Worm (Caenorhabditis elegans) whole organism, midembryonic: ENCODE results near the gene ZK856.16.

ENCODE experiments used
- T22C8.4 ChIP-seq: fragments of 200-800 bp; sonication (Bioruptor generic); IDR thresholded peaks from 2 replicates; pipeline ENCODE4 v1.3.6; 2022; ENCODE audit warnings: missing genetic modification characterization, missing compliant biosample characterization
- cog-1 ChIP-seq: sonication (generic microtip); optimal IDR thresholded peaks from 2 replicates; lab custom pipeline; 2016; ENCODE audit warnings: missing genetic modification characterization, missing compliant biosample characterization
- flt-1 ChIP-seq: fragments of 200-800 bp; sonication (Bioruptor generic); IDR thresholded peaks from 2 replicates; pipeline ENCODE4 v1.3.6; 2022; ENCODE audit warnings: missing genetic modification characterization, missing compliant biosample characterization
- klf-2 ChIP-seq: fragments of 200-800 bp; sonication (Bioruptor generic); conservative IDR thresholded peaks from 2 replicates; pipeline ENCODE4 v1.3.6; 2022; ENCODE audit warnings: missing genetic modification reagents, missing genetic modification characterization, missing compliant biosample characterization
- med-1 ChIP-seq: sonication (generic microtip); optimal IDR thresholded peaks from 2 replicates; lab custom pipeline; 2017; ENCODE audit warnings: missing genetic modification characterization, mild to moderate bottlenecking, missing compliant biosample characterization, antibody characterized with exemption, missing genetic modification reagents; ENCODE audit not compliant: insufficient read depth
- ref-1 ChIP-seq: fragments of 200-800 bp; sonication (Bioruptor generic); conservative IDR thresholded peaks from 2 replicates; pipeline ENCODE4 v1.3.6; 2022; ENCODE audit warnings: missing genetic modification reagents, missing genetic modification characterization, missing compliant biosample characterization
- tab-1 ChIP-seq: fragments of 200-800 bp; sonication (Bioruptor generic); IDR thresholded peaks from 2 replicates; pipeline ENCODE4 v1.3.6; 2022; ENCODE audit warnings: missing genetic modification characterization, missing compliant biosample characterization
- ztf-23 ChIP-seq: fragments of 200-800 bp; sonication (Bioruptor generic); IDR thresholded peaks from 2 replicates; pipeline ENCODE4 v1.3.6; 2022; ENCODE audit warnings: missing genetic modification reagents, missing genetic modification characterization, missing compliant biosample characterization
- ztf-29 ChIP-seq: fragments of 200-800 bp; sonication (Bioruptor generic); IDR thresholded peaks from 2 replicates; pipeline ENCODE4 v1.3.6; 2022; ENCODE audit warnings: missing genetic modification reagents, missing genetic modification characterization, missing compliant biosample characterization

ZK856.16 gene

ce11 chrV:10205483-10205882 lies at the start of gene ZK856.16:
TSS of gene ZK856.16 (minus strand) at chrV:10205583.
- TF ChIP-seq med-1 (GFP tag; lab: Kevin White, UChicago) (no peak), ztf-23 (GFP tag; lab: Robert Waterston, UW) (no peak), flt-1 (no peak), tab-1 (GFP tag; lab: Robert Waterston, UW) (no peak), T22C8.4 (GFP tag; lab: Robert Waterston, UW) (no peak), klf-2 (no peak), cog-1 (tag; lab: Kevin White, UChicago) (no peak), ztf-29 (GFP tag; lab: Robert Waterston, UW) (no peak), ref-1 (GFP tag; lab: Robert Waterston, UW) (no peak)

- no peak for TF ChIP-seq cog-1 (tag; lab: Kevin White, UChicago)
- no peak for TF ChIP-seq ztf-29 (GFP tag; lab: Robert Waterston, UW)
- no peak for TF ChIP-seq med-1 (GFP tag; lab: Kevin White, UChicago)
- no peak for TF ChIP-seq tab-1 (GFP tag; lab: Robert Waterston, UW)
- TF ChIP-seq ref-1 (GFP tag; lab: Robert Waterston, UW): no peak
- TF ChIP-seq T22C8.4 (GFP tag; lab: Robert Waterston, UW): no peak
- no peak for TF ChIP-seq flt-1
- no peak for TF ChIP-seq klf-2
- TF ChIP-seq ztf-23 (GFP tag; lab: Robert Waterston, UW): no peak
These were observed 49.7 kb upstream of the ZK856.16 start, which contains the start of gene rop-1 for ce11 chrV:10255005-10255472. TSS of gene rop-1 (minus strand) at chrV:10255055.

- no peak for TF ChIP-seq med-1 (GFP tag; lab: Kevin White, UChicago)
- TF ChIP-seq T22C8.4 (GFP tag; lab: Robert Waterston, UW): no peak
- TF ChIP-seq klf-2: no peak
These were observed 47.3 kb upstream of the ZK856.16 start for ce11 chrV:10252682-10253081.

- no peak for TF ChIP-seq ztf-23 (GFP tag; lab: Robert Waterston, UW)
- TF ChIP-seq med-1 (GFP tag; lab: Kevin White, UChicago): no peak
- TF ChIP-seq ztf-29 (GFP tag; lab: Robert Waterston, UW): no peak
- no peak for TF ChIP-seq T22C8.4 (GFP tag; lab: Robert Waterston, UW)
- no peak for TF ChIP-seq flt-1
- TF ChIP-seq tab-1 (GFP tag; lab: Robert Waterston, UW): no peak
- no peak for TF ChIP-seq ref-1 (GFP tag; lab: Robert Waterston, UW)
- TF ChIP-seq klf-2: no peak
- no peak for TF ChIP-seq cog-1 (tag; lab: Kevin White, UChicago)
These were observed 44.1 kb upstream of the ZK856.16 start for ce11 chrV:10249515-10249914.

- TF ChIP-seq med-1 (GFP tag; lab: Kevin White, UChicago) (no peak), tab-1 (GFP tag; lab: Robert Waterston, UW) (no peak), ref-1 (GFP tag; lab: Robert Waterston, UW) (no peak), T22C8.4 (GFP tag; lab: Robert Waterston, UW) (no peak), cog-1 (tag; lab: Kevin White, UChicago) (no peak), ztf-29 (GFP tag; lab: Robert Waterston, UW) (no peak), flt-1 (no peak), klf-2 (no peak), ztf-23 (GFP tag; lab: Robert Waterston, UW) (no peak)
These were observed 43.0 kb upstream of the ZK856.16 start, which contains the start of gene akt-1 for ce11 chrV:10248255-10248979. TSS of gene akt-1 (plus strand) at chrV:10248905.

- TF ChIP-seq ref-1 (GFP tag; lab: Robert Waterston, UW): no peak
These were observed 42.4 kb upstream of the ZK856.16 start for ce11 chrV:10247673-10248239.

ce11 chrV:10246967-10247366 lies 41.6 kb upstream of the ZK856.16 start:
- TF ChIP-seq ztf-23 (GFP tag; lab: Robert Waterston, UW) (no peak), med-1 (GFP tag; lab: Kevin White, UChicago) (no peak), ref-1 (GFP tag; lab: Robert Waterston, UW) (no peak), klf-2 (no peak), cog-1 (tag; lab: Kevin White, UChicago) (no peak), flt-1 (no peak), T22C8.4 (GFP tag; lab: Robert Waterston, UW) (no peak), ztf-29 (GFP tag; lab: Robert Waterston, UW) (no peak), tab-1 (GFP tag; lab: Robert Waterston, UW) (no peak)

- TF ChIP-seq med-1 (GFP tag; lab: Kevin White, UChicago) (no peak), klf-2 (no peak), ref-1 (GFP tag; lab: Robert Waterston, UW) (no peak)
These were observed 41.1 kb upstream of the ZK856.16 start for ce11 chrV:10246443-10246885.

- TF ChIP-seq ztf-29 (GFP tag; lab: Robert Waterston, UW): no peak
- TF ChIP-seq ref-1 (GFP tag; lab: Robert Waterston, UW): no peak
- no peak for TF ChIP-seq T22C8.4 (GFP tag; lab: Robert Waterston, UW)
- no peak for TF ChIP-seq cog-1 (tag; lab: Kevin White, UChicago)
- TF ChIP-seq flt-1: no peak
- TF ChIP-seq med-1 (GFP tag; lab: Kevin White, UChicago): no peak
These were observed 40.2 kb upstream of the ZK856.16 start for ce11 chrV:10245615-10246014.
